Worm (Caenorhabditis elegans) whole organism, L1 larva: ENCODE measurements around the gene rbm-26.

Source experiments
- C04F5.9 ChIP-seq: sonication (generic microtip); optimal IDR thresholded peaks from 2 replicates; lab custom pipeline; 2016; ENCODE audit warnings: missing genetic modification characterization, missing compliant biosample characterization
- C16A3.4 ChIP-seq: fragments of 150-350 bp; optimal IDR thresholded peaks from 2 replicates; lab custom pipeline; 2014; ENCODE audit warnings: missing biosample characterization, missing genetic modification characterization
- C34B4.2 ChIP-seq: sonication (generic microtip); optimal IDR thresholded peaks from 2 replicates; lab custom pipeline; 2017; ENCODE audit warnings: mild to moderate bottlenecking, missing genetic modification characterization, missing compliant biosample characterization
- F16B12.6 ChIP-seq: fragments of 150-350 bp; optimal IDR thresholded peaks from 2 replicates; lab custom pipeline; 2014; ENCODE audit warnings: missing biosample characterization, missing genetic modification characterization
- aly-2 ChIP-seq: fragments of 150-350 bp; optimal IDR thresholded peaks from 2 replicates; lab custom pipeline; 2014; ENCODE audit warnings: missing biosample characterization, missing genetic modification characterization
- ama-1 ChIP-seq: fragments of 150-350 bp; optimal IDR thresholded peaks from 2 replicates; lab custom pipeline; 2014
- blmp-1 ChIP-seq: fragments of 150-350 bp; optimal IDR thresholded peaks from 2 replicates; lab custom pipeline; 2014; ENCODE audit warnings: missing biosample characterization, missing genetic modification characterization
- ceh-63 ChIP-seq: fragments of 200-800 bp; sonication (Bioruptor generic); optimal IDR thresholded peaks from 2 replicates; lab custom pipeline; 2018; ENCODE audit warnings: mild to moderate bottlenecking, missing genetic modification characterization, missing compliant biosample characterization
- ceh-8 ChIP-seq: fragments of 200-800 bp; sonication (Bioruptor generic); optimal IDR thresholded peaks from 2 replicates; lab custom pipeline; 2018; ENCODE audit warnings: mild to moderate bottlenecking, missing genetic modification characterization, moderate library complexity, missing compliant biosample characterization
- ceh-82 ChIP-seq, 3 experiments: fragments of 150-350 bp in 1 of 3; sonication (generic microtip) in 2 of 3; optimal IDR thresholded peaks; 2 replicates each; lab custom pipeline; 2014 to 2017; ENCODE audit warnings: missing biosample characterization in 3 of 3, missing genetic modification characterization in 3 of 3
- ces-1 ChIP-seq: fragments of 150-350 bp; optimal IDR thresholded peaks from 2 replicates; lab custom pipeline; 2014; ENCODE audit warnings: missing biosample characterization, missing genetic modification reagents, missing genetic modification characterization
- efl-1 ChIP-seq, 4 experiments: fragments of 150-350 bp; optimal IDR thresholded peaks in 3 of 4; peaks in 1 of 4; 1 replicate in 1 of 4; 2 replicates in 3 of 4; lab custom pipeline; 2014; ENCODE audit warnings: missing biosample characterization in 2 of 4, missing genetic modification characterization in 2 of 4, missing genetic modification reagents in 2 of 4
- efl-3 ChIP-seq: fragments of 200-800 bp; sonication (Bioruptor generic); optimal IDR thresholded peaks from 2 replicates; lab custom pipeline; 2018; ENCODE audit warnings: mild to moderate bottlenecking, missing genetic modification characterization, missing compliant biosample characterization
- egl-13 ChIP-seq: sonication (generic microtip); optimal IDR thresholded peaks from 2 replicates; lab custom pipeline; 2016; ENCODE audit warnings: missing genotype, missing genetic modification reagents, missing genetic modification characterization, missing compliant biosample characterization
- egl-27 ChIP-seq, 2 experiments: fragments of 150-350 bp in 1 of 2; sonication (generic microtip); optimal IDR thresholded peaks; 3 replicates each; lab custom pipeline; 2017 to 2018; ENCODE audit warnings: missing biosample characterization in 2 of 2, missing genetic modification characterization in 2 of 2, missing genetic modification reagents in 2 of 2
- elt-2 ChIP-seq: sonication (generic microtip); optimal IDR thresholded peaks from 2 replicates; lab custom pipeline; 2016; ENCODE audit warnings: missing genetic modification characterization, mild to moderate bottlenecking, inconsistent platforms, missing compliant biosample characterization, missing genetic modification reagents
- ets-5 ChIP-seq: fragments of 200-800 bp; sonication (Bioruptor generic); IDR thresholded peaks from 2 replicates; pipeline ENCODE4 v1.3.6; 2022; ENCODE audit warnings: missing genetic modification characterization, missing compliant biosample characterization
- fkh-10 ChIP-seq: sonication (generic microtip); optimal IDR thresholded peaks from 2 replicates; lab custom pipeline; 2017; ENCODE audit warnings: missing biosample characterization, missing genetic modification reagents, missing genetic modification characterization
- fos-1 ChIP-seq: fragments of 150-350 bp; optimal IDR thresholded peaks from 2 replicates; lab custom pipeline; 2014; ENCODE audit warnings: missing biosample characterization, missing genetic modification characterization
- hlh-17 ChIP-seq: fragments of 200-800 bp; sonication (Bioruptor generic); optimal IDR thresholded peaks from 2 replicates; lab custom pipeline; 2018; ENCODE audit warnings: missing genetic modification characterization, mild to moderate bottlenecking, missing compliant biosample characterization, moderate library complexity, borderline replicate concordance
- hlh-4 ChIP-seq: sonication (generic microtip); optimal IDR thresholded peaks from 2 replicates; lab custom pipeline; 2016; ENCODE audit warnings: mild to moderate bottlenecking, missing genetic modification characterization, missing compliant biosample characterization
- irx-1 ChIP-seq: sonication (generic microtip); optimal IDR thresholded peaks from 2 replicates; lab custom pipeline; 2016; ENCODE audit warnings: missing genetic modification characterization, missing compliant biosample characterization
- isw-1 ChIP-seq: fragments of 200-800 bp; sonication (Bioruptor generic); IDR thresholded peaks from 2 replicates; pipeline ENCODE4 v1.3.6; 2022; ENCODE audit warnings: missing genetic modification characterization, missing compliant biosample characterization
- lin-35 ChIP-seq, 2 experiments: fragments of 150-350 bp; optimal IDR thresholded peaks; 2 replicates each; lab custom pipeline; 2014; ENCODE audit warnings: missing biosample characterization in 2 of 2, missing genetic modification characterization in 2 of 2, missing genetic modification reagents in 2 of 2
- lin-39 ChIP-seq: fragments of 150-350 bp; optimal IDR thresholded peaks from 2 replicates; lab custom pipeline; 2014; ENCODE audit warnings: missing biosample characterization, missing genetic modification reagents, missing genetic modification characterization
- lsy-2 ChIP-seq, 2 experiments: fragments of 150-350 bp; optimal IDR thresholded peaks; 2 replicates each; lab custom pipeline; 2014; ENCODE audit warnings: missing biosample characterization in 2 of 2, missing genetic modification characterization in 2 of 2
- mab-9 ChIP-seq: fragments of 200-800 bp; sonication (Bioruptor generic); IDR thresholded peaks from 2 replicates; pipeline ENCODE4 v1.3.6; 2022; ENCODE audit warnings: missing genetic modification reagents, missing genetic modification characterization, missing compliant biosample characterization
- mef-2 ChIP-seq: fragments of 150-350 bp; optimal IDR thresholded peaks from 2 replicates; lab custom pipeline; 2014; ENCODE audit warnings: missing biosample characterization, missing genetic modification characterization
- mep-1 ChIP-seq: fragments of 150-350 bp; optimal IDR thresholded peaks from 2 replicates; lab custom pipeline; 2014; ENCODE audit warnings: missing biosample characterization, missing genetic modification characterization
- nhr-11 ChIP-seq: fragments of 150-350 bp; optimal IDR thresholded peaks from 2 replicates; lab custom pipeline; 2014; ENCODE audit warnings: missing biosample characterization, missing genetic modification characterization
- nhr-19 ChIP-seq: fragments of 200-800 bp; sonication (Bioruptor generic); conservative IDR thresholded peaks from 2 replicates; pipeline ENCODE4 v1.3.6; 2022; ENCODE audit warnings: missing genetic modification characterization, missing compliant biosample characterization
- nhr-28 ChIP-seq: fragments of 150-350 bp; optimal IDR thresholded peaks from 2 replicates; lab custom pipeline; 2014; ENCODE audit warnings: missing biosample characterization, missing genetic modification characterization
- nhr-71 ChIP-seq: sonication (generic microtip); optimal IDR thresholded peaks from 2 replicates; lab custom pipeline; 2016; ENCODE audit warnings: mild to moderate bottlenecking, missing genetic modification characterization, moderate library complexity, missing compliant biosample characterization
- nhr-84 ChIP-seq: sonication (generic microtip); optimal IDR thresholded peaks from 2 replicates; lab custom pipeline; 2017; ENCODE audit warnings: missing biosample characterization, missing genetic modification characterization
- nhr-85 ChIP-seq: sonication (generic microtip); peaks from one replicate; lab custom pipeline; 2016; ENCODE audit warnings: missing genetic modification characterization, inconsistent platforms, missing compliant biosample characterization
- nhr-90 ChIP-seq: sonication (generic microtip); optimal IDR thresholded peaks from 2 replicates; lab custom pipeline; 2016; ENCODE audit warnings: mild to moderate bottlenecking, missing genetic modification characterization, missing compliant biosample characterization; ENCODE audit not compliant: poor library complexity
- pag-3 ChIP-seq: sonication (generic microtip); optimal IDR thresholded peaks from 2 replicates; lab custom pipeline; 2017; ENCODE audit warnings: missing genetic modification characterization, mild to moderate bottlenecking, missing compliant biosample characterization, antibody characterized with exemption, borderline replicate concordance; ENCODE audit not compliant: insufficient read depth
- pax-3 ChIP-seq: fragments of 200-800 bp; sonication (Bioruptor generic); optimal IDR thresholded peaks from 2 replicates; lab custom pipeline; 2018; ENCODE audit warnings: mild to moderate bottlenecking, missing genetic modification characterization, moderate library complexity, missing compliant biosample characterization
- rnt-1 ChIP-seq: sonication (generic microtip); optimal IDR thresholded peaks from 2 replicates; lab custom pipeline; 2016; ENCODE audit warnings: mild to moderate bottlenecking, missing genetic modification characterization, moderate library complexity, missing compliant biosample characterization
- skn-1 ChIP-seq: fragments of 150-350 bp; optimal IDR thresholded peaks from 2 replicates; lab custom pipeline; 2014; ENCODE audit warnings: missing biosample characterization, missing genetic modification characterization
- snpc-4 ChIP-seq: fragments of 150-350 bp; optimal IDR thresholded peaks from 2 replicates; lab custom pipeline; 2014; ENCODE audit warnings: missing biosample characterization, missing genetic modification characterization
- sox-4 ChIP-seq: sonication (generic microtip); optimal IDR thresholded peaks from 2 replicates; lab custom pipeline; 2016; ENCODE audit warnings: missing genetic modification characterization, missing compliant biosample characterization
- sup-37 ChIP-seq: fragments of 200-800 bp; sonication (Bioruptor generic); optimal IDR thresholded peaks from 2 replicates; lab custom pipeline; 2018; ENCODE audit warnings: mild to moderate bottlenecking, missing genetic modification characterization, missing compliant biosample characterization
- swsn-7 ChIP-seq: sonication (generic microtip); optimal IDR thresholded peaks from 2 replicates; lab custom pipeline; 2016; ENCODE audit warnings: missing genetic modification characterization, missing compliant biosample characterization
- tlp-1 ChIP-seq: fragments of 150-350 bp; optimal IDR thresholded peaks from 2 replicates; lab custom pipeline; 2014; ENCODE audit warnings: missing biosample characterization, missing genetic modification characterization
- unc-30 ChIP-seq: sonication (generic microtip); optimal IDR thresholded peaks from 2 replicates; lab custom pipeline; 2017; ENCODE audit warnings: missing biosample characterization, missing genetic modification characterization
- unc-62 ChIP-seq: fragments of 150-350 bp; optimal IDR thresholded peaks from 2 replicates; lab custom pipeline; 2014; ENCODE audit warnings: missing biosample characterization, missing genetic modification reagents, missing genetic modification characterization
- unc-86 ChIP-seq: sonication (generic microtip); optimal IDR thresholded peaks from 2 replicates; lab custom pipeline; 2016; ENCODE audit warnings: missing genetic modification characterization, missing compliant biosample characterization
- unc-98 ChIP-seq: fragments of 200-800 bp; sonication (Bioruptor generic); IDR thresholded peaks from 2 replicates; pipeline ENCODE4 v1.3.6; 2022; ENCODE audit warnings: missing genetic modification characterization, missing compliant biosample characterization
- vab-15 ChIP-seq: sonication (generic microtip); optimal IDR thresholded peaks from 2 replicates; lab custom pipeline; 2017; ENCODE audit warnings: missing genotype, mild to moderate bottlenecking, missing genetic modification characterization, missing compliant biosample characterization
- zag-1 ChIP-seq: fragments of 150-350 bp; optimal IDR thresholded peaks from 2 replicates; lab custom pipeline; 2014; ENCODE audit warnings: missing biosample characterization, missing genetic modification characterization
- zip-4 ChIP-seq: fragments of 200-800 bp; sonication (Bioruptor generic); optimal IDR thresholded peaks from 2 replicates; lab custom pipeline; 2018; ENCODE audit warnings: mild to moderate bottlenecking, missing genetic modification characterization, moderate library complexity, missing compliant biosample characterization
- ztf-4 ChIP-seq: fragments of 150-350 bp; optimal IDR thresholded peaks from 2 replicates; lab custom pipeline; 2014; ENCODE audit warnings: missing biosample characterization, missing genetic modification characterization

The rbm-26 gene

ce11 chrIII:5678935-5679334 is 32.4 kb upstream of the rbm-26 start, which contains the start of the genes ska-3 and rps-12:
Gene ska-3, minus strand, starts transcription at chrIII:5679005.
Gene rps-12, plus strand, starts transcription at chrIII:5679298.
- TF ChIP-seq ceh-82 (tag; optimal IDR thresholded peaks at IDR 0.05; lab: Kevin White, UChicago): peak; percentile 99 to 100 (median 100)
- peak; percentile 99 for TF ChIP-seq nhr-71
- peak; percentile 94 for TF ChIP-seq mef-2
- TF ChIP-seq unc-98 (GFP tag; lab: Robert Waterston, UW): peak; percentile 86
- TF ChIP-seq egl-27 (tag; optimal IDR thresholded peaks at IDR 0.05; lab: Kevin White, UChicago): peak; percentile 90 to 92
- TF ChIP-seq zip-4: peak; percentile 94
- peak; percentile 99 for TF ChIP-seq nhr-85 (tag; lab: Kevin White, UChicago)
- peak; percentile 98 for TF ChIP-seq lsy-2 (tag; optimal IDR thresholded peaks at IDR 0.05; lab: Kevin White, UChicago)
- TF ChIP-seq ets-5: no peak
- no peak for TF ChIP-seq tlp-1 (tag; lab: Kevin White, UChicago)
- TF ChIP-seq nhr-28: peak; percentile 19
- TF ChIP-seq nhr-11 (tag; lab: Kevin White, UChicago): peak; percentile 96
- peak; percentile 76 for TF ChIP-seq F16B12.6 (tag; lab: Kevin White, UChicago)
- TF ChIP-seq ztf-4 (tag; lab: Kevin White, UChicago): peak; percentile 98
- TF ChIP-seq unc-86 (tag; lab: Kevin White, UChicago): peak; percentile 99
- peak; percentile 96 for TF ChIP-seq egl-13
- peak; percentile 98 for TF ChIP-seq skn-1 (tag; lab: Kevin White, UChicago)
- peak; percentile 99 for TF ChIP-seq rnt-1
- peak; percentile 94 for TF ChIP-seq pax-3 (tag; lab: Kevin White, UChicago)
- TF ChIP-seq mab-9: peak; percentile 94
- peak; percentile 100 for TF ChIP-seq mep-1 (tag; lab: Kevin White, UChicago)
- TF ChIP-seq C04F5.9 (tag; lab: Kevin White, UChicago): peak; percentile 96
- peak; percentile 96 for TF ChIP-seq irx-1
- no peak for TF ChIP-seq hlh-17 (GFP tag; lab: Kevin White, UChicago)
- peak; percentile 96 for TF ChIP-seq vab-15 (tag; lab: Kevin White, UChicago)
- peak; percentile 91 for TF ChIP-seq elt-2 (tag; lab: Kevin White, UChicago)
- peak; percentile 87 for TF ChIP-seq pag-3 (tag; lab: Kevin White, UChicago)
- TF ChIP-seq C34B4.2 (tag; lab: Kevin White, UChicago): peak; percentile 88
- TF ChIP-seq nhr-84 (tag; lab: Kevin White, UChicago): no peak
- TF ChIP-seq ceh-8 (GFP tag; lab: Kevin White, UChicago): peak; percentile 97
- no peak for TF ChIP-seq ces-1
- peak; percentile 98 to 99 for TF ChIP-seq efl-1 (optimal IDR thresholded peaks at IDR 0.05; lab: Kevin White, UChicago)
- TF ChIP-seq efl-1 (GFP tag; optimal IDR thresholded peaks at IDR 0.05 in 1 of 2; lab: Kevin White, UChicago): peak; percentile 95 to 100
- peak; percentile 98 for TF ChIP-seq aly-2
- peak; percentile 83 for TF ChIP-seq ceh-63
- TF ChIP-seq isw-1 (GFP tag; lab: Robert Waterston, UW): peak; percentile 99
- peak; percentile 99 for TF ChIP-seq nhr-19 (GFP tag; lab: Robert Waterston, UW)
- TF ChIP-seq sox-4 (tag; lab: Kevin White, UChicago): peak; percentile 89
- TF ChIP-seq ama-1 (lab: Kevin White, UChicago): peak; percentile 93
- TF ChIP-seq swsn-7 (tag; lab: Kevin White, UChicago): peak; percentile 99
- TF ChIP-seq snpc-4 (tag; lab: Kevin White, UChicago): peak; percentile 93
- TF ChIP-seq hlh-4 (tag; lab: Kevin White, UChicago): no peak
- peak; percentile 98 to 100 for TF ChIP-seq lin-35 (GFP tag; optimal IDR thresholded peaks at IDR 0.05; lab: Kevin White, UChicago)
- TF ChIP-seq fkh-10 (GFP tag; lab: Kevin White, UChicago): peak; percentile 99
- TF ChIP-seq C16A3.4 (tag; lab: Kevin White, UChicago): peak; percentile 100
- TF ChIP-seq unc-62 (GFP tag; lab: Kevin White, UChicago): peak; percentile 79
- peak; percentile 40 for TF ChIP-seq efl-3 (GFP tag; lab: Kevin White, UChicago)
- TF ChIP-seq lin-39 (tag; lab: Kevin White, UChicago): peak; percentile 97
- TF ChIP-seq fos-1 (tag; lab: Kevin White, UChicago): peak; percentile 98
- TF ChIP-seq sup-37: peak; percentile 93
- peak; percentile 33 for TF ChIP-seq unc-30 (tag; lab: Kevin White, UChicago)
- TF ChIP-seq blmp-1 (tag; lab: Kevin White, UChicago): peak; percentile 92
- TF ChIP-seq zag-1 (tag; lab: Kevin White, UChicago): peak; percentile 90
- TF ChIP-seq nhr-90 (tag; lab: Kevin White, UChicago): peak; percentile 99
